Fruit fly (Drosophila melanogaster): Measurements from ENCODE around the gene Ktl.

Ktl gene

dm6 chr3R:20891495-20891894 lies 5.6 kb downstream of the Ktl start (continued):
- TF ChIP-seq amos (GFP tag; IDR thresholded peaks at IDR 0.05; ENCODE audit: partially characterized antibody) (peak; percentile 81; the same call in 1 of the 2 replicates), nerfin-2 (GFP tag; IDR thresholded peaks at IDR 0.05; ENCODE audit: partially characterized antibody) (peak; percentile 60; the same call in 1 of the 2 replicates), CG15514 (GFP tag; optimal IDR thresholded peaks at IDR 0.05) (no peak), CG10959 (GFP tag; IDR thresholded peaks at IDR 0.05) (no peak), Dref (GFP tag; IDR thresholded peaks at IDR 0.05) (no peak), CG6654 (GFP tag; optimal IDR thresholded peaks at IDR 0.05) (no peak), HmgZ (tag; optimal IDR thresholded peaks at IDR 0.05) (no peak), vvl (GFP tag; IDR thresholded peaks at IDR 0.05) (peak; percentile 16; the same call in 1 of the 2 replicates), CG12942 (GFP tag; optimal IDR thresholded peaks at IDR 0.05) (no peak), CG5245 (GFP tag; optimal IDR thresholded peaks at IDR 0.05) (no peak), Hr51 (GFP tag; optimal IDR thresholded peaks at IDR 0.05) (no peak), MBD-R2 (GFP tag; IDR thresholded peaks at IDR 0.05) (no peak), CG10147 (GFP tag; optimal IDR thresholded peaks at IDR 0.05) (no peak), tna (GFP tag; IDR thresholded peaks at IDR 0.05; ENCODE audit: partially characterized antibody) (peak; percentile 40; the same call in 1 of the 2 replicates), slbo (GFP tag; IDR thresholded peaks at IDR 0.05) (no peak), Stat92E (GFP tag; optimal IDR thresholded peaks at IDR 0.05) (no peak), CG6791 (GFP tag; IDR thresholded peaks at IDR 0.05; ENCODE audit: partially characterized antibody) (peak; percentile 83; the same call in 2 of the 3 replicates), CG5953 (GFP tag; IDR thresholded peaks at IDR 0.05) (no peak), ind (GFP tag; optimal IDR thresholded peaks at IDR 0.05) (no peak), luna (GFP tag; optimal IDR thresholded peaks at IDR 0.05) (no peak), nmo (GFP tag; optimal IDR thresholded peaks at IDR 0.05) (no peak), Opbp (GFP tag; IDR thresholded peaks at IDR 0.05; ENCODE audit: partially characterized antibody) (peak; percentile 88), CG11504 (tag; optimal IDR thresholded peaks at IDR 0.05) (no peak), gcm (GFP tag; optimal IDR thresholded peaks at IDR 0.05) (no peak), ro (GFP tag; IDR thresholded peaks at IDR 0.05) (no peak), CG34376 (GFP tag; optimal IDR thresholded peaks at IDR 0.05) (no peak), Poxn (GFP tag; IDR thresholded peaks at IDR 0.05) (no peak), CG9609 (GFP tag; optimal IDR thresholded peaks at IDR 0.05) (no peak), ato (GFP tag; IDR thresholded peaks at IDR 0.05; ENCODE audit: partially characterized antibody) (peak; percentile 67), fu2 (GFP tag; optimal IDR thresholded peaks at IDR 0.05) (no peak), CG4820 (GFP tag; optimal IDR thresholded peaks at IDR 0.05) (no peak), crol (GFP tag; IDR thresholded peaks at IDR 0.05) (no peak), odd (GFP tag; optimal IDR thresholded peaks at IDR 0.05) (no peak), CG12104 (GFP tag; optimal IDR thresholded peaks at IDR 0.05) (no peak), CG9437 (GFP tag; optimal IDR thresholded peaks at IDR 0.05) (no peak), wek (GFP tag; optimal IDR thresholded peaks at IDR 0.05) (no peak), CG6175 (GFP tag; IDR thresholded peaks at IDR 0.05) (no peak), Six4 (GFP tag; optimal IDR thresholded peaks at IDR 0.05) (no peak), CG10267 (tag; optimal IDR thresholded peaks at IDR 0.05) (no peak), CG17186 (GFP tag; optimal IDR thresholded peaks at IDR 0.05) (no peak), CG16863 (GFP tag; optimal IDR thresholded peaks at IDR 0.05) (no peak), toy (GFP tag; IDR thresholded peaks at IDR 0.05) (no peak), CG4854 (GFP tag; optimal IDR thresholded peaks at IDR 0.05) (no peak), dmrt11E (tag; optimal IDR thresholded peaks at IDR 0.05) (no peak), kah (GFP tag; optimal IDR thresholded peaks at IDR 0.05) (no peak), hbn (GFP tag; IDR thresholded peaks at IDR 0.05; ENCODE audit: partially characterized antibody) (peak; percentile 17; the same call in 1 of the 2 replicates), Oli (tag; optimal IDR thresholded peaks at IDR 0.05) (no peak), CG30403 (GFP tag; optimal IDR thresholded peaks at IDR 0.05) (no peak), CG12071 (GFP tag; optimal IDR thresholded peaks at IDR 0.05) (no peak), hth (optimal IDR thresholded peaks at IDR 0.05) (no peak), CG8765 (GFP tag; IDR thresholded peaks at IDR 0.05) (no peak)
